Worm (Caenorhabditis elegans) whole organism, late embryonic: ENCODE results near the gene F44B9.8.
A peak's percentile ranks its signal among the peaks of the same experiment; 100 is the strongest.

Experiments
- C38D4.7 ChIP-seq: fragments of 200-800 bp; sonication (Bioruptor generic); optimal IDR thresholded peaks from 2 replicates; lab custom pipeline; 2018; ENCODE audit warnings: mild to moderate bottlenecking, missing genetic modification characterization, moderate library complexity, missing compliant biosample characterization
- F13H6.1 ChIP-seq: sonication (generic microtip); optimal IDR thresholded peaks from 2 replicates; lab custom pipeline; 2016; ENCODE audit warnings: missing genetic modification characterization, missing compliant biosample characterization
- T23F11.4 ChIP-seq: fragments of 200-800 bp; sonication (Bioruptor generic); optimal IDR thresholded peaks from 2 replicates; lab custom pipeline; 2018; ENCODE audit warnings: mild to moderate bottlenecking, missing genetic modification characterization, missing compliant biosample characterization
- ama-1 ChIP-seq: fragments of 150-350 bp; optimal IDR thresholded peaks from 2 replicates; lab custom pipeline; 2014
- ceh-18 ChIP-seq: sonication (generic microtip); optimal IDR thresholded peaks from 2 replicates; lab custom pipeline; 2016; ENCODE audit warnings: missing genetic modification characterization, missing compliant biosample characterization
- ceh-2 ChIP-seq: sonication (generic microtip); optimal IDR thresholded peaks from 2 replicates; lab custom pipeline; 2016; ENCODE audit warnings: missing genotype, missing genetic modification characterization, missing compliant biosample characterization
- ceh-22 ChIP-seq: sonication (generic microtip); optimal IDR thresholded peaks from 2 replicates; lab custom pipeline; 2017; ENCODE audit warnings: missing biosample characterization, missing genetic modification characterization
- ceh-34 ChIP-seq: sonication (generic microtip); optimal IDR thresholded peaks from 2 replicates; lab custom pipeline; 2016; ENCODE audit warnings: mild to moderate bottlenecking, missing genetic modification characterization, missing compliant biosample characterization
- ceh-6 ChIP-seq: fragments of 200-800 bp; sonication (Bioruptor generic); optimal IDR thresholded peaks from 2 replicates; lab custom pipeline; 2018; ENCODE audit warnings: mild to moderate bottlenecking, missing genetic modification characterization, missing compliant biosample characterization
- dve-1 ChIP-seq: sonication (generic microtip); optimal IDR thresholded peaks from 2 replicates; lab custom pipeline; 2017; ENCODE audit warnings: antibody characterized with exemption, mild to moderate bottlenecking, missing genetic modification characterization, missing compliant biosample characterization
- elt-2 ChIP-seq: sonication (generic microtip); optimal IDR thresholded peaks from 2 replicates; lab custom pipeline; 2016; ENCODE audit warnings: missing genetic modification reagents, missing genetic modification characterization, missing compliant biosample characterization
- elt-4 ChIP-seq: sonication (generic microtip); optimal IDR thresholded peaks from 2 replicates; lab custom pipeline; 2016; ENCODE audit warnings: missing genetic modification characterization, missing compliant biosample characterization
- eyg-1 ChIP-seq: sonication (generic microtip); optimal IDR thresholded peaks from 2 replicates; lab custom pipeline; 2016; ENCODE audit warnings: missing genotype, missing genetic modification characterization, missing compliant biosample characterization
- fkh-10 ChIP-seq: fragments of 150-350 bp; optimal IDR thresholded peaks from 2 replicates; lab custom pipeline; 2014; ENCODE audit warnings: missing biosample characterization, missing genetic modification reagents, missing genetic modification characterization
- hlh-13 ChIP-seq: fragments of 200-800 bp; sonication (Bioruptor generic); optimal IDR thresholded peaks from 2 replicates; lab custom pipeline; 2018; ENCODE audit warnings: mild to moderate bottlenecking, missing genetic modification characterization, missing compliant biosample characterization
- hlh-15 ChIP-seq: sonication (generic microtip); optimal IDR thresholded peaks from 2 replicates; lab custom pipeline; 2016; ENCODE audit warnings: missing genetic modification characterization, missing compliant biosample characterization
- hlh-6 ChIP-seq: sonication (generic microtip); optimal IDR thresholded peaks from 2 replicates; lab custom pipeline; 2016; ENCODE audit warnings: missing genotype, missing genetic modification characterization, missing compliant biosample characterization
- lim-6 ChIP-seq: sonication (generic microtip); optimal IDR thresholded peaks from 2 replicates; lab custom pipeline; 2016; ENCODE audit warnings: missing genetic modification characterization, missing compliant biosample characterization
- lin-11 ChIP-seq: fragments of 200-800 bp; sonication (Bioruptor generic); optimal IDR thresholded peaks from 2 replicates; lab custom pipeline; 2018; ENCODE audit warnings: mild to moderate bottlenecking, missing genetic modification characterization, missing compliant biosample characterization
- nfya-1 ChIP-seq: sonication (generic microtip); optimal IDR thresholded peaks from 2 replicates; lab custom pipeline; 2017; ENCODE audit warnings: missing genetic modification characterization, mild to moderate bottlenecking, missing compliant biosample characterization, antibody characterized with exemption, moderate library complexity
- nhr-11 ChIP-seq: fragments of 150-350 bp; optimal IDR thresholded peaks from 2 replicates; lab custom pipeline; 2014; ENCODE audit warnings: missing biosample characterization, missing genetic modification characterization
- nhr-232 ChIP-seq: sonication (generic microtip); optimal IDR thresholded peaks from 2 replicates; lab custom pipeline; 2016; ENCODE audit warnings: missing genetic modification characterization, missing compliant biosample characterization
- odd-2 ChIP-seq: sonication (generic microtip); optimal IDR thresholded peaks from 2 replicates; lab custom pipeline; 2017; ENCODE audit warnings: antibody characterized with exemption, mild to moderate bottlenecking, missing genetic modification characterization, missing compliant biosample characterization
- pat-9 ChIP-seq: fragments of 200-800 bp; sonication (Bioruptor generic); optimal IDR thresholded peaks from 2 replicates; lab custom pipeline; 2018; ENCODE audit warnings: mild to moderate bottlenecking, missing genetic modification characterization, moderate library complexity, missing compliant biosample characterization
- pax-1 ChIP-seq: fragments of 150-350 bp; optimal IDR thresholded peaks from 2 replicates; lab custom pipeline; 2014; ENCODE audit warnings: missing biosample characterization, missing genetic modification characterization
- pha-2 ChIP-seq: sonication (generic microtip); optimal IDR thresholded peaks from 2 replicates; lab custom pipeline; 2017; ENCODE audit warnings: mild to moderate bottlenecking, missing genetic modification characterization, missing compliant biosample characterization
- pqm-1 ChIP-seq: sonication (generic microtip); optimal IDR thresholded peaks from 2 replicates; lab custom pipeline; 2016; ENCODE audit warnings: missing genetic modification characterization, missing compliant biosample characterization
- pros-1 ChIP-seq: fragments of 150-350 bp; optimal IDR thresholded peaks from 2 replicates; lab custom pipeline; 2014; ENCODE audit warnings: missing biosample characterization, missing genetic modification reagents, missing genetic modification characterization
- ref-2 ChIP-seq: sonication (generic microtip); optimal IDR thresholded peaks from 2 replicates; lab custom pipeline; 2016; ENCODE audit warnings: missing genetic modification characterization, missing compliant biosample characterization
- rnt-1 ChIP-seq: sonication (generic microtip); optimal IDR thresholded peaks from 2 replicates; lab custom pipeline; 2016; ENCODE audit warnings: missing genetic modification characterization, missing compliant biosample characterization
- sdc-2 ChIP-seq: sonication (generic microtip); optimal IDR thresholded peaks from 2 replicates; lab custom pipeline; 2016; ENCODE audit warnings: missing genotype, missing genetic modification characterization, missing compliant biosample characterization
- sox-4 ChIP-seq: sonication (generic microtip); optimal IDR thresholded peaks from 2 replicates; lab custom pipeline; 2017; ENCODE audit warnings: mild to moderate bottlenecking, missing genetic modification characterization, inconsistent platforms, missing compliant biosample characterization
- syd-9 ChIP-seq: sonication (generic microtip); optimal IDR thresholded peaks from 2 replicates; lab custom pipeline; 2016; ENCODE audit warnings: mild to moderate bottlenecking, missing genetic modification characterization, moderate library complexity, missing compliant biosample characterization
- tbx-2 ChIP-seq: sonication (generic microtip); optimal IDR thresholded peaks from 2 replicates; lab custom pipeline; 2016; ENCODE audit warnings: missing genetic modification characterization, missing compliant biosample characterization
- tbx-7 ChIP-seq: sonication (generic microtip); optimal IDR thresholded peaks from 2 replicates; lab custom pipeline; 2016; ENCODE audit warnings: missing genotype, missing genetic modification characterization, missing compliant biosample characterization
- unc-3 ChIP-seq, 2 experiments: fragments of 200-800 bp in 1 of 2; sonication (Bioruptor generic) in 1 of 2; sonication (generic microtip) in 1 of 2; conservative IDR thresholded peaks in 1 of 2; optimal IDR thresholded peaks in 1 of 2; 2 replicates each; pipeline versions ENCODE4 v1.3.6 to Lab custom; 2016 to 2022; ENCODE audit warnings: missing compliant biosample characterization in 2 of 2, missing genetic modification characterization in 2 of 2, missing genetic modification reagents in 1 of 2
- unc-42 ChIP-seq: sonication (generic microtip); optimal IDR thresholded peaks from 2 replicates; lab custom pipeline; 2016; ENCODE audit warnings: missing genotype, missing genetic modification characterization, missing compliant biosample characterization
- unc-86 ChIP-seq: sonication (generic microtip); optimal IDR thresholded peaks from 2 replicates; lab custom pipeline; 2016; ENCODE audit warnings: missing genetic modification characterization, missing compliant biosample characterization
- zip-5 ChIP-seq: sonication (generic microtip); optimal IDR thresholded peaks from 2 replicates; lab custom pipeline; 2016; ENCODE audit warnings: missing genetic modification characterization, missing compliant biosample characterization

F44B9.8 gene

DNA sequence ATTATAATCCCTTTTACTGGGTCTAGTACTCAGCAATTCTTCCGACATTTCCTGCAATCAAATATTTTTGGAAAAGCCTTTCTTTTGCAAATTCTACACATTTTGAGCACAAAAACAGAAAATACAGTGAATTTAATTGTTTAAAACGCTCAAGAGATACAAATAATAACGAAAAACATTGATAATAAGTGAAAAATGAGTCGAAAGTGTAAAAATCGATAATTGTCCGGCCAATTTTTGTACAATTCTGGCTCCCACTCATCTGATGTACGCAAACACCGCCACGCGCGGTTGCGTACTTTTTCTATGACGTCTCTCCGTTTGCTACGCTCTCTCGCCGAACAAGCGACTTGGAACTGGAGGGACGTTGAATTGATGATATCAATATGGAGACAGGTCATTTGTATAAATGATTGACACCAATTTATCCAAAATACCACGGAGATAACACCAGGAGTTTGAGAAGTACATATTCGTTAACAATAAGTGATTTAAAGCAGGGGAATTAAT, 8.6 kb downstream of the F44B9.8 start, which contains the start of gene lin-36 (continued):
- TF ChIP-seq C38D4.7 (GFP tag; lab: Kevin White, UChicago): no peak
- no peak for TF ChIP-seq zip-5 (tag; lab: Kevin White, UChicago)
- no peak for TF ChIP-seq syd-9 (tag; lab: Kevin White, UChicago)
- TF ChIP-seq hlh-15 (tag; lab: Kevin White, UChicago): no peak
- TF ChIP-seq unc-86 (tag; lab: Kevin White, UChicago): no peak
- TF ChIP-seq nhr-232 (tag; lab: Kevin White, UChicago): no peak
- no peak for TF ChIP-seq eyg-1
- TF ChIP-seq hlh-6: no peak
- TF ChIP-seq sox-4: no peak
- no peak for TF ChIP-seq ceh-6 (GFP tag; lab: Kevin White, UChicago)
- no peak for TF ChIP-seq hlh-13
- TF ChIP-seq pha-2: no peak
- TF ChIP-seq ceh-2 (tag; lab: Kevin White, UChicago): no peak
- no peak for TF ChIP-seq pat-9
- peak; percentile 41 for TF ChIP-seq pax-1 (tag; lab: Kevin White, UChicago)
- peak; percentile 44 for TF ChIP-seq ref-2 (tag; lab: Kevin White, UChicago)
- TF ChIP-seq sdc-2: no peak
- no peak for TF ChIP-seq pros-1 (tag; lab: Kevin White, UChicago)
- no peak for TF ChIP-seq nhr-11 (tag; lab: Kevin White, UChicago)
- TF ChIP-seq F13H6.1: no peak
- peak; percentile 75 for TF ChIP-seq unc-42 (tag; lab: Kevin White, UChicago)
- peak; percentile 46 for TF ChIP-seq ceh-18 (tag; lab: Kevin White, UChicago)
- no peak for TF ChIP-seq dve-1 (tag; lab: Kevin White, UChicago)
- no peak for TF ChIP-seq tbx-7
- no peak for TF ChIP-seq ama-1 (lab: Kevin White, UChicago)
- TF ChIP-seq tbx-2 (tag; lab: Kevin White, UChicago): peak; percentile 82
- TF ChIP-seq pqm-1 (tag; lab: Kevin White, UChicago): no peak
- no peak for TF ChIP-seq elt-4 (tag; lab: Kevin White, UChicago)
- peak; percentile 73 for TF ChIP-seq nfya-1 (tag; lab: Kevin White, UChicago)

DNA sequence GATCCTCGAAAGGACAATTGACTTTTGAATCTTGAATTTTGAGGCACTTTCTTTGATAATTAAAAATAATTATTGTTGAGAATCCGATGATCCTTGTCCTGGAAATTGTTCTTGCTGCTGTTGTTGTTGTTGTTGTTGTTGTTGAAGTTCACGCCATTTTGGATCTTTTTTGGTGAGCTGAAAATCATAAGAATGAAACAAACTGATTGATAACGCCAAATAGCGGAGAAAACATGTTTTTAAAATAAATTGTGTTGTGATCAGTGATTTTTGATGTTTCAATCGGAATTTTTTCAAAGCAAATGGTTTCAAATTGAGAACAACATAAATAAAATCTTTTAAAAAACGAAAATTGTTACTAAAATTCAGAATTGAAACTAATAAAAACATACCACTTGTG, 12.4 kb downstream of the F44B9.8 start:
- no peak for TF ChIP-seq nhr-11 (tag; lab: Kevin White, UChicago)

DNA sequence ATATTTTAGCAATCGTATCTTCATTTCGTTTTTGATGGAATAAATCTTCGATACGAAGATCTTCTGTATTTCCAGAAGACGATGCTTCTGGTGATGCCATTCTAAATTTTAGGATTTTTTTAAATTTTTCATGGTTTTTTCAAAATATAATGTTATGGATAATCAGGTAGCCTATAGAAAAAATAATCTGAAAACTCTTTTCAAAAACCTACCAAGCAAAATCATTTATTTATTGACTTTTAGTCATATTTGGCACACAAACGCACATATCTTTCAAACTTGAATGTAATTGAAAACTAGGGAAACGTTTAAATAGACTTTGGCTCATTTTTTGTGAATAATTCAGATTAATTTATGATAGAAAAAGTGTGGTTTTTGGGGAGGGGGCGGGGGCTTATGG, 13.0 kb downstream of the F44B9.8 start, which contains the start of gene F44B9.5:
Gene F44B9.5 (minus strand): TSS at position 101 of the 400 bp plus-strand sequence.
- TF ChIP-seq dve-1 (tag; lab: Kevin White, UChicago) (no peak), odd-2 (tag; lab: Kevin White, UChicago) (no peak), F13H6.1 (no peak), pat-9 (no peak), unc-3 (GFP tag; conservative IDR thresholded peaks at IDR 0.05; lab: Robert Waterston, UW) (no peak), unc-3 (tag; optimal IDR thresholded peaks at IDR 0.05; lab: Kevin White, UChicago) (no peak)

DNA sequence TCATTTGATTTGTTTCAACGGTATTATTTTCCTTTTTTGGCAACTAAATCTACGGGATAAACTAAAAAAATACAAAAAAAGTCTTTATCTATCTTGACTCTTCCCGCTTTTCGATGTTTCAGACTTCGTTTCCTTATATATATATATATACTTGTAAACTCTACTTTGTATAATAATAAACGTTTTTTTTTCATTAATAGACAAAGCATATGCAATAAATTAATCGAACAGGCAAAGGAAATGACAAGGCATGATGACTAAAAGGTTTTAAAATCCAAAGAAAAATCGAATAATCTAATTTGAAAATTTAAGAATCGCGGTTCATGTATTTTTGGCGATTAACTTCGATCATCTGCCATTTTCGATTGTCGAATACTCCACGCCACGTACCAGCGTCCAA, 15.9 kb downstream of the F44B9.8 start:
- TF ChIP-seq lin-11 (tag; lab: Kevin White, UChicago) (no peak), hlh-6 (no peak), ceh-34 (tag; lab: Kevin White, UChicago) (no peak), fkh-10 (GFP tag; lab: Kevin White, UChicago) (no peak), T23F11.4 (GFP tag; lab: Kevin White, UChicago) (no peak), ceh-22 (tag; lab: Kevin White, UChicago) (no peak), rnt-1 (no peak), dve-1 (tag; lab: Kevin White, UChicago) (no peak), C38D4.7 (GFP tag; lab: Kevin White, UChicago) (no peak), lim-6 (tag; lab: Kevin White, UChicago) (no peak), elt-2 (tag; lab: Kevin White, UChicago) (no peak), tbx-2 (tag; lab: Kevin White, UChicago) (no peak)
